Fruit fly (Drosophila melanogaster) whole organism, embryonic: Measurements from ENCODE around the gene Lamtor4.
A peak's percentile ranks its signal among the peaks of the same experiment; 100 is the strongest.

Source experiments
- Asciz ChIP-seq: fragments of 200-800 bp; sonication (Bioruptor generic); optimal IDR thresholded peaks from 2 replicates; lab custom pipeline; 2017; ENCODE audit warnings: missing biosample characterization, mild to moderate bottlenecking, missing genetic modification characterization, missing genetic modification reagents
- CG10209 ChIP-seq: fragments of 200-800 bp; sonication (Bioruptor generic); optimal IDR thresholded peaks from 3 replicates; lab custom pipeline; 2017; ENCODE audit warnings: missing biosample characterization, mild to moderate bottlenecking, missing genetic modification characterization, missing genetic modification reagents
- CG12104 ChIP-seq: fragments of 200-800 bp; sonication (Bioruptor generic); optimal IDR thresholded peaks from 3 replicates; lab custom pipeline; 2016; ENCODE audit warnings: missing biosample characterization, missing genetic modification characterization
- CG13287 ChIP-seq: fragments of 200-800 bp; sonication (Bioruptor generic); IDR thresholded peaks from 2 replicates; pipeline ENCODE4 v1.3.6; 2022; ENCODE audit warnings: missing biosample characterization, missing genetic modification characterization; ENCODE audit not compliant: partially characterized antibody
- CG13296 ChIP-seq: fragments of 200-800 bp; sonication (Bioruptor generic); optimal IDR thresholded peaks from 3 replicates; lab custom pipeline; 2018; ENCODE audit warnings: missing biosample characterization, mild to moderate bottlenecking, missing genetic modification characterization
- CG14050 ChIP-seq: fragments of 200-800 bp; sonication (Bioruptor generic); IDR thresholded peaks from 3 replicates; pipeline ENCODE4 v1.3.6; 2022; ENCODE audit warnings: missing biosample characterization, missing genetic modification characterization
- CG14860 ChIP-seq: fragments of 200-800 bp; sonication (Bioruptor generic); IDR thresholded peaks from 3 replicates; pipeline ENCODE4 v1.3.6; 2022; ENCODE audit warnings: missing biosample characterization, missing genetic modification characterization; ENCODE audit not compliant: partially characterized antibody
- CG15269 ChIP-seq: fragments of 200-800 bp; sonication (Bioruptor generic); optimal IDR thresholded peaks from 2 replicates; lab custom pipeline; 2018; ENCODE audit warnings: missing biosample characterization, mild to moderate bottlenecking, missing genetic modification characterization, moderate library complexity
- CG18011 ChIP-seq: fragments of 200-800 bp; sonication (Bioruptor generic); optimal IDR thresholded peaks from 2 replicates; lab custom pipeline; 2017; ENCODE audit warnings: missing biosample characterization, missing genetic modification characterization, mild to moderate bottlenecking, moderate library complexity, missing genotype
- CG1832 ChIP-seq: fragments of 200-800 bp; sonication (Bioruptor generic); optimal IDR thresholded peaks from 2 replicates; lab custom pipeline; 2017; ENCODE audit warnings: missing biosample characterization, mild to moderate bottlenecking, missing genetic modification characterization, inconsistent platforms
- CG18599 ChIP-seq: fragments of 200-800 bp; sonication (Bioruptor generic); optimal IDR thresholded peaks from 3 replicates; lab custom pipeline; 2017; ENCODE audit warnings: missing biosample characterization, missing genetic modification characterization, mild to moderate bottlenecking, moderate library complexity, missing genetic modification reagents
- CG2120 ChIP-seq: fragments of 200-800 bp; sonication (Bioruptor generic); optimal IDR thresholded peaks from 3 replicates; lab custom pipeline; 2016; ENCODE audit warnings: missing biosample characterization, missing genetic modification characterization
- CG2129 ChIP-seq: fragments of 200-800 bp; sonication (Bioruptor generic); IDR thresholded peaks from 2 replicates; pipeline ENCODE4 v1.3.6; 2022; ENCODE audit warnings: missing biosample characterization, missing genetic modification characterization; ENCODE audit not compliant: partially characterized antibody
- CG2678 ChIP-seq: fragments of 200-800 bp; sonication (Bioruptor generic); optimal IDR thresholded peaks from 3 replicates; lab custom pipeline; 2019; ENCODE audit warnings: missing biosample characterization, mild to moderate bottlenecking, missing genetic modification characterization, moderate library complexity
- CG30020 ChIP-seq: fragments of 200-800 bp; optimal IDR thresholded peaks from 2 replicates; lab custom pipeline; 2019; ENCODE audit warnings: missing biosample characterization, mild to moderate bottlenecking, missing genetic modification characterization, moderate library complexity
- CG31441 ChIP-seq: fragments of 200-800 bp; sonication (Bioruptor generic); IDR thresholded peaks from 2 replicates; pipeline ENCODE4 v1.3.6; 2022; ENCODE audit warnings: missing biosample characterization, missing genetic modification characterization
- CG32767 ChIP-seq: fragments of 200-800 bp; sonication (Bioruptor generic); IDR thresholded peaks from 2 replicates; pipeline ENCODE4 v1.3.6; 2022; ENCODE audit warnings: missing biosample characterization, missing genetic modification characterization
- CG3726 ChIP-seq: fragments of 200-800 bp; sonication (Bioruptor generic); IDR thresholded peaks from 3 replicates; pipeline ENCODE4, ENCODE4 v1.3.6; 2022; ENCODE audit warnings: missing biosample characterization, missing genetic modification characterization
- CG4282 ChIP-seq: fragments of 200-800 bp; sonication (Bioruptor generic); optimal IDR thresholded peaks from 2 replicates; lab custom pipeline; 2016; ENCODE audit warnings: missing biosample characterization, missing genetic modification characterization
- CG5953 ChIP-seq: fragments of 200-800 bp; sonication (Bioruptor generic); IDR thresholded peaks from 2 replicates; pipeline ENCODE4 v1.3.6; 2022; ENCODE audit warnings: missing biosample characterization, missing genetic modification characterization
- CG8388 ChIP-seq: fragments of 200-800 bp; sonication (Bioruptor generic); optimal IDR thresholded peaks from 2 replicates; lab custom pipeline; 2019; ENCODE audit warnings: missing biosample characterization, mild to moderate bottlenecking, missing genetic modification characterization, moderate library complexity
- D ChIP-seq, 2 experiments: fragments of 200-800 bp in 1 of 2; fragments of >200 bp in 1 of 2; sonication (Bioruptor generic) in 1 of 2; optimal IDR thresholded peaks; 2 replicates in 1 of 2; 3 replicates in 1 of 2; lab custom pipeline; 2017; ENCODE audit warnings: mild to moderate bottlenecking in 1 of 2, missing biosample characterization in 1 of 2, missing genetic modification characterization in 1 of 2, missing genetic modification reagents in 1 of 2
- Dad ChIP-seq: fragments of 200-800 bp; sonication (Bioruptor generic); optimal IDR thresholded peaks from 3 replicates; lab custom pipeline; 2016; ENCODE audit warnings: missing biosample characterization, missing genetic modification characterization
- Dek ChIP-seq: fragments of 200-800 bp; sonication (Bioruptor generic); optimal IDR thresholded peaks from 3 replicates; lab custom pipeline; 2019; ENCODE audit warnings: missing biosample characterization, mild to moderate bottlenecking, missing genetic modification characterization, moderate library complexity
- Ets65A ChIP-seq: fragments of 200-800 bp; sonication (Bioruptor generic); peaks from one replicate; lab custom pipeline; 2016; ENCODE audit warnings: missing biosample characterization, missing genetic modification characterization
- Ets97D ChIP-seq: fragments of 200-800 bp; sonication (Bioruptor generic); optimal IDR thresholded peaks from 3 replicates; lab custom pipeline; 2016; ENCODE audit warnings: missing biosample characterization, missing genetic modification characterization
- HLHmδ ChIP-seq: fragments of 200-800 bp; sonication (Bioruptor generic); optimal IDR thresholded peaks from 2 replicates; lab custom pipeline; 2018; ENCODE audit warnings: missing biosample characterization, mild to moderate bottlenecking, missing genetic modification characterization, moderate library complexity
- Hand ChIP-seq: fragments of 200-800 bp; sonication (Bioruptor generic); optimal IDR thresholded peaks from 2 replicates; lab custom pipeline; 2017; ENCODE audit warnings: mild to moderate bottlenecking, missing biosample characterization, missing genetic modification reagents, missing genetic modification characterization
- Lhr ChIP-seq: fragments of 200-800 bp; sonication (Bioruptor generic); optimal IDR thresholded peaks from 3 replicates; lab custom pipeline; 2017; ENCODE audit warnings: mild to moderate bottlenecking, missing biosample characterization, missing genetic modification reagents, missing genetic modification characterization
- Mes4 ChIP-seq: fragments of 200-800 bp; sonication (Bioruptor generic); optimal IDR thresholded peaks from 2 replicates; lab custom pipeline; 2016; ENCODE audit warnings: missing biosample characterization, missing genetic modification characterization
- Mrtf ChIP-seq: fragments of 200-800 bp; sonication (Bioruptor generic); IDR thresholded peaks from 3 replicates; pipeline ENCODE4 v1.3.6; 2022; ENCODE audit warnings: missing biosample characterization, missing genetic modification characterization
- Oaz ChIP-seq: fragments of 200-800 bp; sonication (Bioruptor generic); IDR thresholded peaks from 2 replicates; pipeline ENCODE4 v1.3.6; 2022; ENCODE audit warnings: missing biosample characterization, missing genetic modification characterization
- Rfx ChIP-seq: fragments of 200-800 bp; sonication (Bioruptor generic); IDR thresholded peaks from 2 replicates; pipeline ENCODE4 v1.3.6; 2022; ENCODE audit warnings: missing biosample characterization, missing genetic modification characterization
- Sox100B ChIP-seq: fragments of 200-800 bp; sonication (Bioruptor generic); optimal IDR thresholded peaks from 3 replicates; lab custom pipeline; 2018; ENCODE audit warnings: missing biosample characterization, mild to moderate bottlenecking, missing genetic modification characterization
- Sry-β ChIP-seq: fragments of 200-800 bp; sonication (Bioruptor generic); optimal IDR thresholded peaks from 2 replicates; lab custom pipeline; 2018; ENCODE audit warnings: missing biosample characterization, mild to moderate bottlenecking, missing genetic modification characterization, moderate library complexity
- ap ChIP-seq: fragments of 200-800 bp; sonication (Bioruptor generic); IDR thresholded peaks from 2 replicates; pipeline ENCODE4 v1.3.6; 2022; ENCODE audit warnings: missing biosample characterization, missing genetic modification characterization
- dati ChIP-seq: fragments of 200-800 bp; sonication (Bioruptor generic); IDR thresholded peaks from 2 replicates; pipeline ENCODE4 v1.3.6; 2022; ENCODE audit warnings: missing biosample characterization, missing genetic modification characterization
- dmrt99B ChIP-seq: fragments of 200-800 bp; sonication (Bioruptor generic); optimal IDR thresholded peaks from 2 replicates; lab custom pipeline; 2018; ENCODE audit warnings: missing biosample characterization, mild to moderate bottlenecking, missing genetic modification characterization, moderate library complexity
- fd96Cb ChIP-seq: fragments of 200-800 bp; sonication (Bioruptor generic); optimal IDR thresholded peaks from 2 replicates; lab custom pipeline; 2018; ENCODE audit warnings: missing biosample characterization, mild to moderate bottlenecking, missing genetic modification characterization, moderate library complexity
- gce ChIP-seq: fragments of 200-800 bp; sonication (Bioruptor generic); IDR thresholded peaks from 3 replicates; pipeline ENCODE4 v1.3.6; 2022; ENCODE audit warnings: missing biosample characterization, missing genetic modification characterization
- jing ChIP-seq: fragments of 200-800 bp; sonication (Bioruptor generic); optimal IDR thresholded peaks from 2 replicates; lab custom pipeline; 2018; ENCODE audit warnings: missing biosample characterization, mild to moderate bottlenecking, missing genetic modification characterization
- mam ChIP-seq: fragments of 200-800 bp; sonication (Bioruptor generic); optimal IDR thresholded peaks from 3 replicates; lab custom pipeline; 2016; ENCODE audit warnings: missing biosample characterization, missing genetic modification characterization
- ro ChIP-seq: fragments of 200-800 bp; sonication (Bioruptor generic); IDR thresholded peaks from 2 replicates; pipeline ENCODE4 v1.3.6; 2022; ENCODE audit warnings: missing biosample characterization, missing genetic modification characterization
- run ChIP-seq: fragments of 200-800 bp; sonication (Bioruptor generic); optimal IDR thresholded peaks from 3 replicates; lab custom pipeline; 2018; ENCODE audit warnings: missing biosample characterization, mild to moderate bottlenecking, missing genetic modification characterization
- salm ChIP-seq: fragments of 200-800 bp; sonication (Bioruptor generic); optimal IDR thresholded peaks from 2 replicates; lab custom pipeline; 2018; ENCODE audit warnings: missing biosample characterization, mild to moderate bottlenecking, missing genetic modification characterization
- stwl ChIP-seq: fragments of 200-800 bp; sonication (Bioruptor generic); optimal IDR thresholded peaks from 3 replicates; lab custom pipeline; 2018; ENCODE audit warnings: missing biosample characterization, mild to moderate bottlenecking, missing genetic modification characterization, moderate library complexity
- tio ChIP-seq: fragments of 200-800 bp; sonication (Bioruptor generic); optimal IDR thresholded peaks from 2 replicates; lab custom pipeline; 2017; ENCODE audit warnings: missing biosample characterization, missing genetic modification characterization, inconsistent platforms
- trh ChIP-seq: fragments of 200-800 bp; sonication (Bioruptor generic); optimal IDR thresholded peaks from 2 replicates; lab custom pipeline; 2016; ENCODE audit warnings: missing biosample characterization, missing genetic modification characterization
- zf30C ChIP-seq: fragments of 200-800 bp; sonication (Bioruptor generic); optimal IDR thresholded peaks from 3 replicates; lab custom pipeline; 2018; ENCODE audit warnings: missing biosample characterization, mild to moderate bottlenecking, missing genetic modification characterization
- zfh2 ChIP-seq: fragments of 200-800 bp; sonication (Bioruptor generic); optimal IDR thresholded peaks from 2 replicates; lab custom pipeline; 2016; ENCODE audit warnings: missing biosample characterization, missing genetic modification characterization

The Lamtor4 gene

DNA sequence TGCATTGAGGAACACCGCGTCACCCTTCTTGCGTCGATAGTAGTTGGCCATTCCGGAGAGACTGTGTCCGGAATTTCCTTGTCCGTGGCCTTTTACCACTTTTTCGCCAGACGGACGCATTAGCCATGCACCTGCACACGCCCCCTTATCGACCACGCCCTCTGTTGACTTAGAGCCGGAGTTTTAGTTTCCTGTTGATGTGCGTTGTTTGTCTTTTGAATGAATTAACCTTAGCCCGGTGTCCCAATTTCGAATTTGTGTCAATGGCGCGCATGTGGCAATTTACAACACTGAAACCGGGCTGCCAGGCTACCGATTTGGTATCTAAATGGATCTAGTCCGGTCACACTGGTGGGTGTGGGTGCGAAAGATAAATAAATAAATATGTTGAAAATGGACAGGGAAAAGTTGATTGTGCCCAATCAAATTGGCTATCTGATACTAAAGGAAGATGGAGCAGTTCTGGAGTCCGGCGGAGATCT, at the start of gene Lamtor4, which contains the start of gene Gr63a (continued):
- TF ChIP-seq Rfx (GFP tag; lab: Robert Waterston, UW) (peak; percentile 60), ap (GFP tag; lab: Robert Waterston, UW) (no peak), salm (no peak), HLHmδ (GFP tag; lab: Kevin White, UChicago) (peak; percentile 1), dati (GFP tag; lab: Robert Waterston, UW) (no peak), CG1832 (GFP tag; lab: Kevin White, UChicago) (no peak), CG13287 (peak; percentile 37; the same call in 1 of the 2 replicates), CG31441 (GFP tag; lab: Robert Waterston, UW) (no peak), Hand (GFP tag; lab: Kevin White, UChicago) (no peak), ro (GFP tag; lab: Robert Waterston, UW) (no peak), CG3726 (no peak), zfh2 (peak; percentile 15), CG30020 (tag; lab: Kevin White, UChicago) (no peak), Dek (tag; lab: Kevin White, UChicago) (no peak), CG2129 (GFP tag; lab: Robert Waterston, UW) (no peak), CG10209 (GFP tag; lab: Kevin White, UChicago) (no peak), Sox100B (GFP tag; lab: Kevin White, UChicago) (no peak), stwl (tag; lab: Kevin White, UChicago) (peak; percentile 76), gce (GFP tag; lab: Robert Waterston, UW) (no peak), CG13296 (GFP tag; lab: Kevin White, UChicago) (no peak), Asciz (no peak), CG14860 (GFP tag; lab: Robert Waterston, UW) (no peak), jing (no peak), CG5953 (GFP tag; lab: Robert Waterston, UW) (no peak), CG2678 (tag; lab: Kevin White, UChicago) (no peak), Lhr (GFP tag; lab: Kevin White, UChicago) (peak; percentile 24), dmrt99B (no peak), CG2120 (GFP tag; lab: Kevin White, UChicago) (peak; percentile 51), CG8388 (GFP tag; lab: Kevin White, UChicago) (no peak), run (tag; lab: Kevin White, UChicago) (no peak), Sry-β (GFP tag; lab: Kevin White, UChicago) (no peak), Mes4 (GFP tag; lab: Kevin White, UChicago) (no peak), Ets97D (peak; percentile 73), CG4282 (GFP tag; lab: Kevin White, UChicago) (no peak), CG32767 (no peak), mam (GFP tag; lab: Kevin White, UChicago) (peak; percentile 24), Dad (GFP tag; lab: Kevin White, UChicago) (peak; percentile 18), CG12104 (GFP tag; lab: Kevin White, UChicago) (no peak), tio (GFP tag; lab: Kevin White, UChicago) (no peak), Oaz (GFP tag; lab: Robert Waterston, UW) (no peak), fd96Cb (tag; lab: Kevin White, UChicago) (no peak), CG15269 (tag; lab: Kevin White, UChicago) (no peak), CG18599 (GFP tag; lab: Kevin White, UChicago) (no peak), Ets65A (peak; percentile 56), CG18011 (peak; percentile 4), D (optimal IDR thresholded peaks at IDR 0.05; lab: Kevin White, UChicago) (no peak), D (GFP tag; optimal IDR thresholded peaks at IDR 0.05; lab: Kevin White, UChicago) (no peak), CG14050 (GFP tag; lab: Robert Waterston, UW) (no peak), zf30C (GFP tag; lab: Kevin White, UChicago) (no peak), Mrtf (GFP tag; lab: Robert Waterston, UW) (no peak), trh (GFP tag; lab: Kevin White, UChicago) (no peak)
